Fruit fly (Drosophila melanogaster) whole organism, prepupa: ENCODE measurements around the gene SelG.
A peak's percentile ranks its signal among the peaks of the same experiment; 100 is the strongest.

Source experiments
- Blimp-1 ChIP-seq: fragments of 200-800 bp; sonication (Bioruptor generic); optimal IDR thresholded peaks from 3 replicates; lab custom pipeline; 2017; ENCODE audit warnings: missing biosample characterization, missing genetic modification characterization, mild to moderate bottlenecking, moderate library complexity, missing genetic modification reagents
- CG10631 ChIP-seq: fragments of 200-800 bp; sonication (Bioruptor generic); optimal IDR thresholded peaks from 2 replicates; lab custom pipeline; 2016; ENCODE audit warnings: missing biosample characterization, missing genetic modification characterization
- CG10669 ChIP-seq: fragments of 200-800 bp; sonication (Bioruptor generic); optimal IDR thresholded peaks from 3 replicates; lab custom pipeline; 2018; ENCODE audit warnings: missing biosample characterization, mild to moderate bottlenecking, missing genetic modification characterization, moderate library complexity
- CG11294 ChIP-seq: fragments of 200-800 bp; sonication (Bioruptor generic); IDR thresholded peaks from 2 replicates; pipeline ENCODE4 v1.3.6; 2022; ENCODE audit warnings: missing biosample characterization, missing genetic modification characterization
- CG11762 ChIP-seq: fragments of 200-800 bp; sonication (Bioruptor generic); optimal IDR thresholded peaks from 3 replicates; lab custom pipeline; 2016; ENCODE audit warnings: missing biosample characterization, missing genetic modification characterization; ENCODE audit not compliant: insufficient read depth
- CG15336 ChIP-seq: fragments of 200-800 bp; sonication (Bioruptor generic); IDR thresholded peaks from 2 replicates; pipeline ENCODE4 v1.3.6; 2022; ENCODE audit warnings: missing biosample characterization, missing genetic modification characterization
- CG1621 ChIP-seq: fragments of 200-800 bp; sonication (Bioruptor generic); optimal IDR thresholded peaks from 3 replicates; lab custom pipeline; 2018; ENCODE audit warnings: missing biosample characterization, mild to moderate bottlenecking, missing genetic modification characterization
- CG16779 ChIP-seq: fragments of 200-800 bp; sonication (Bioruptor generic); optimal IDR thresholded peaks from 3 replicates; lab custom pipeline; 2017; ENCODE audit warnings: missing biosample characterization, mild to moderate bottlenecking, missing genetic modification characterization
- CG3032 ChIP-seq: fragments of 200-800 bp; optimal IDR thresholded peaks from 2 replicates; lab custom pipeline; 2019; ENCODE audit warnings: missing biosample characterization, mild to moderate bottlenecking, missing genetic modification characterization, moderate library complexity
- CG31627 ChIP-seq: fragments of 200-800 bp; sonication (Bioruptor generic); optimal IDR thresholded peaks from 3 replicates; lab custom pipeline; 2016; ENCODE audit warnings: missing biosample characterization, missing genetic modification characterization
- CG32006 ChIP-seq: fragments of 200-800 bp; sonication (Bioruptor generic); optimal IDR thresholded peaks from 3 replicates; lab custom pipeline; 2017; ENCODE audit warnings: missing biosample characterization, mild to moderate bottlenecking, missing genetic modification characterization
- CG34406 ChIP-seq: fragments of 200-800 bp; sonication (Bioruptor generic); optimal IDR thresholded peaks from 3 replicates; lab custom pipeline; 2016; ENCODE audit warnings: missing biosample characterization, missing genetic modification characterization
- CG3919 ChIP-seq: fragments of 200-800 bp; sonication (Bioruptor generic); optimal IDR thresholded peaks from 3 replicates; lab custom pipeline; 2016; ENCODE audit warnings: missing biosample characterization, missing genetic modification characterization
- CG4318 ChIP-seq: fragments of 200-800 bp; sonication (Bioruptor generic); optimal IDR thresholded peaks from 3 replicates; lab custom pipeline; 2017; ENCODE audit warnings: missing biosample characterization, mild to moderate bottlenecking, missing genetic modification characterization
- CG6276 ChIP-seq: fragments of 200-800 bp; sonication (Bioruptor generic); optimal IDR thresholded peaks from 2 replicates; lab custom pipeline; 2017; ENCODE audit warnings: missing biosample characterization, mild to moderate bottlenecking, missing genetic modification characterization
- CG6808 ChIP-seq: fragments of 200-800 bp; sonication (Bioruptor generic); optimal IDR thresholded peaks from 3 replicates; lab custom pipeline; 2017; ENCODE audit warnings: missing biosample characterization, missing genetic modification characterization, mild to moderate bottlenecking, moderate library complexity, missing genetic modification reagents
- CG7368 ChIP-seq: fragments of 200-800 bp; sonication (Bioruptor generic); optimal IDR thresholded peaks from 3 replicates; lab custom pipeline; 2016; ENCODE audit warnings: missing biosample characterization, missing genetic modification characterization
- CG8119 ChIP-seq: fragments of 200-800 bp; sonication (Bioruptor generic); IDR thresholded peaks from 3 replicates; pipeline ENCODE4 v1.3.6; 2022; ENCODE audit warnings: missing biosample characterization, missing genetic modification characterization
- CG8319 ChIP-seq: fragments of 200-800 bp; sonication (Bioruptor generic); optimal IDR thresholded peaks from 3 replicates; lab custom pipeline; 2016; ENCODE audit warnings: missing biosample characterization, missing genetic modification characterization
- CG8632 ChIP-seq: fragments of 200-800 bp; sonication (Bioruptor generic); optimal IDR thresholded peaks from 3 replicates; lab custom pipeline; 2016; ENCODE audit warnings: missing biosample characterization, missing genetic modification characterization
- CG9139 ChIP-seq: fragments of 200-800 bp; sonication (Bioruptor generic); optimal IDR thresholded peaks from 3 replicates; lab custom pipeline; 2017; ENCODE audit warnings: missing biosample characterization, mild to moderate bottlenecking, missing genetic modification characterization
- Eip75B ChIP-seq: fragments of 200-800 bp; sonication (Bioruptor generic); optimal IDR thresholded peaks from 3 replicates; lab custom pipeline; 2016; ENCODE audit warnings: missing biosample characterization, missing genetic modification characterization
- Eip93F ChIP-seq: fragments of 200-800 bp; sonication (Bioruptor generic); optimal IDR thresholded peaks from 2 replicates; lab custom pipeline; 2016; ENCODE audit warnings: missing biosample characterization, mild to moderate bottlenecking, missing genetic modification characterization
- Ets21C ChIP-seq: fragments of 200-800 bp; sonication (Bioruptor generic); optimal IDR thresholded peaks from 3 replicates; lab custom pipeline; 2016; ENCODE audit warnings: missing biosample characterization, missing genetic modification characterization
- Ets96B ChIP-seq: fragments of 200-800 bp; optimal IDR thresholded peaks from 2 replicates; lab custom pipeline; 2019; ENCODE audit warnings: missing biosample characterization, mild to moderate bottlenecking, missing genetic modification characterization, moderate library complexity
- Gug ChIP-seq: fragments of 200-800 bp; sonication (Bioruptor generic); IDR thresholded peaks from 2 replicates; pipeline ENCODE4 v1.3.6; 2022; ENCODE audit warnings: missing biosample characterization, missing genetic modification characterization
- Hr38 ChIP-seq: sonication (Bioruptor generic); optimal IDR thresholded peaks from 2 replicates; lab custom pipeline; 2016; ENCODE audit warnings: missing biosample characterization, missing genetic modification characterization
- Hr39 ChIP-seq: fragments of 200-800 bp; sonication (Bioruptor generic); optimal IDR thresholded peaks from 2 replicates; lab custom pipeline; 2016; ENCODE audit warnings: missing biosample characterization, missing genetic modification characterization
- Hr4 ChIP-seq: fragments of 200-800 bp; sonication (Bioruptor generic); optimal IDR thresholded peaks from 3 replicates; lab custom pipeline; 2016; ENCODE audit warnings: missing biosample characterization, missing genetic modification characterization
- Lpt ChIP-seq: fragments of 200-800 bp; sonication (Bioruptor generic); optimal IDR thresholded peaks from 3 replicates; lab custom pipeline; 2016; ENCODE audit warnings: missing biosample characterization, missing genetic modification characterization
- Met ChIP-seq: fragments of 200-800 bp; sonication (Bioruptor generic); optimal IDR thresholded peaks from 3 replicates; lab custom pipeline; 2016; ENCODE audit warnings: missing biosample characterization, missing genetic modification characterization
- OdsH ChIP-seq: fragments of 200-800 bp; sonication (Bioruptor generic); optimal IDR thresholded peaks from 3 replicates; lab custom pipeline; 2016; ENCODE audit warnings: missing biosample characterization, missing genetic modification characterization
- Smox ChIP-seq: fragments of 200-800 bp; sonication (Bioruptor generic); optimal IDR thresholded peaks from 3 replicates; lab custom pipeline; 2016; ENCODE audit warnings: missing biosample characterization, missing genetic modification characterization
- Sox14 ChIP-seq: fragments of 200-800 bp; sonication (Bioruptor generic); optimal IDR thresholded peaks from 3 replicates; lab custom pipeline; 2016; ENCODE audit warnings: missing biosample characterization, missing genetic modification characterization
- Sox15 ChIP-seq: fragments of 200-800 bp; sonication (Bioruptor generic); optimal IDR thresholded peaks from 3 replicates; lab custom pipeline; 2016; ENCODE audit warnings: missing biosample characterization, missing genetic modification characterization
- achi ChIP-seq: fragments of 200-800 bp; sonication (Bioruptor generic); optimal IDR thresholded peaks from 3 replicates; lab custom pipeline; 2016; ENCODE audit warnings: missing biosample characterization, missing genetic modification characterization
- acj6 ChIP-seq: fragments of 200-800 bp; sonication (Bioruptor generic); optimal IDR thresholded peaks from 3 replicates; lab custom pipeline; 2016; ENCODE audit warnings: missing biosample characterization, missing genetic modification characterization
- cyc ChIP-seq: fragments of 200-800 bp; sonication (Bioruptor generic); optimal IDR thresholded peaks from 3 replicates; lab custom pipeline; 2016; ENCODE audit warnings: missing biosample characterization, missing genetic modification characterization
- dac ChIP-seq: fragments of 200-800 bp; sonication (Bioruptor generic); optimal IDR thresholded peaks from 2 replicates; lab custom pipeline; 2017; ENCODE audit warnings: missing biosample characterization, mild to moderate bottlenecking, missing genetic modification characterization
- dsx ChIP-seq: fragments of 200-800 bp; optimal IDR thresholded peaks from 3 replicates; lab custom pipeline; 2019; ENCODE audit warnings: missing biosample characterization, mild to moderate bottlenecking, missing genetic modification characterization, moderate library complexity; ENCODE audit not compliant: poor library complexity, severe bottlenecking
- eg ChIP-seq: fragments of 200-800 bp; sonication (Bioruptor generic); IDR thresholded peaks from 3 replicates; pipeline ENCODE4 v1.3.6; 2022; ENCODE audit warnings: missing biosample characterization, missing genetic modification characterization
- esn ChIP-seq: fragments of 200-800 bp; sonication (Bioruptor generic); optimal IDR thresholded peaks from 2 replicates; lab custom pipeline; 2016; ENCODE audit warnings: missing biosample characterization, mild to moderate bottlenecking, missing genetic modification characterization, moderate library complexity
- fd59A ChIP-seq: fragments of 200-800 bp; sonication (Bioruptor generic); optimal IDR thresholded peaks from 2 replicates; lab custom pipeline; 2017; ENCODE audit warnings: missing biosample characterization, mild to moderate bottlenecking, missing genetic modification characterization, missing genetic modification reagents
- fd85E ChIP-seq: fragments of 200-800 bp; sonication (Bioruptor generic); optimal IDR thresholded peaks from 3 replicates; lab custom pipeline; 2016; ENCODE audit warnings: missing biosample characterization, missing genetic modification characterization
- fkh ChIP-seq: fragments of 200-800 bp; sonication (Bioruptor generic); optimal IDR thresholded peaks from 3 replicates; lab custom pipeline; 2017; ENCODE audit warnings: missing biosample characterization, mild to moderate bottlenecking, missing genetic modification characterization, moderate library complexity
- lz ChIP-seq: fragments of 200-800 bp; sonication (Bioruptor generic); optimal IDR thresholded peaks from 3 replicates; lab custom pipeline; 2016; ENCODE audit warnings: missing biosample characterization, missing genetic modification characterization
- pdm3 ChIP-seq: fragments of 200-800 bp; sonication (Bioruptor generic); optimal IDR thresholded peaks from 3 replicates; lab custom pipeline; 2016; ENCODE audit warnings: missing biosample characterization, missing genetic modification characterization
- salr ChIP-seq, 2 experiments: fragments of 200-800 bp; sonication (Bioruptor generic); optimal IDR thresholded peaks; 3 replicates each; lab custom pipeline; 2016 to 2018; ENCODE audit warnings: missing biosample characterization in 2 of 2, missing genetic modification characterization in 2 of 2, mild to moderate bottlenecking in 1 of 2
- spab ChIP-seq: fragments of 200-800 bp; sonication (Bioruptor generic); optimal IDR thresholded peaks from 2 replicates; lab custom pipeline; 2017; ENCODE audit warnings: missing biosample characterization, mild to moderate bottlenecking, missing genetic modification characterization, missing genetic modification reagents
- ss ChIP-seq, 2 experiments: fragments of 200-800 bp; sonication (Bioruptor generic); optimal IDR thresholded peaks; 2 replicates in 1 of 2; 3 replicates in 1 of 2; lab custom pipeline; 2017 to 2018; ENCODE audit warnings: mild to moderate bottlenecking in 2 of 2, missing biosample characterization in 2 of 2, missing genetic modification characterization in 2 of 2, moderate library complexity in 1 of 2
- svp ChIP-seq: fragments of 200-800 bp; sonication (Bioruptor generic); peaks from one replicate; lab custom pipeline; 2016; ENCODE audit warnings: missing biosample characterization, missing genetic modification characterization
- topi ChIP-seq: fragments of 200-800 bp; sonication (Bioruptor generic); optimal IDR thresholded peaks from 3 replicates; lab custom pipeline; 2016; ENCODE audit warnings: missing biosample characterization, missing genetic modification characterization
- vri ChIP-seq: fragments of 200-800 bp; sonication (Bioruptor generic); optimal IDR thresholded peaks from 3 replicates; lab custom pipeline; 2016; ENCODE audit warnings: missing biosample characterization, mild to moderate bottlenecking, missing genetic modification characterization

SelG gene

dm6 chrX:11886976-11887375, at the start of gene SelG, which contains the start of gene CG10353:
Gene SelG, plus strand, starts transcription at chrX:11887284.
Gene CG10353, minus strand, starts transcription at chrX:11887162.
- no peak for TF ChIP-seq CG6808 (GFP tag; lab: Kevin White, UChicago)
- peak; percentile 50 for TF ChIP-seq fkh (GFP tag; lab: Kevin White, UChicago)
- TF ChIP-seq vri (GFP tag; lab: Kevin White, UChicago), result no peak
- TF ChIP-seq CG11762, result no peak
- no peak for TF ChIP-seq Gug
- TF ChIP-seq salr (GFP tag; optimal IDR thresholded peaks at IDR 0.05; lab: Kevin White, UChicago), result no peak
- TF ChIP-seq Met (GFP tag; lab: Kevin White, UChicago), result peak; percentile 27
- no peak for TF ChIP-seq CG7368 (GFP tag; lab: Kevin White, UChicago)
- TF ChIP-seq CG34406 (GFP tag; lab: Kevin White, UChicago), result no peak
- TF ChIP-seq Eip93F (GFP tag; lab: Kevin White, UChicago), result no peak
- no peak for TF ChIP-seq CG10631 (GFP tag; lab: Kevin White, UChicago)
- no peak for TF ChIP-seq CG4318 (GFP tag; lab: Kevin White, UChicago)
- TF ChIP-seq CG6276 (GFP tag; lab: Kevin White, UChicago), result no peak
- peak in 1 of 2 experiments; percentile 6 for TF ChIP-seq ss (GFP tag; optimal IDR thresholded peaks at IDR 0.05; lab: Kevin White, UChicago)
- TF ChIP-seq CG32006 (GFP tag; lab: Kevin White, UChicago), result no peak
- no peak for TF ChIP-seq CG8119 (GFP tag; lab: Robert Waterston, UW)
- TF ChIP-seq eg (GFP tag; lab: Robert Waterston, UW), result no peak
- no peak for TF ChIP-seq Lpt
- TF ChIP-seq CG9139 (GFP tag; lab: Kevin White, UChicago), result no peak
- TF ChIP-seq CG31627 (GFP tag; lab: Kevin White, UChicago), result peak; percentile 31
- peak; percentile 28 for TF ChIP-seq Sox14 (GFP tag; lab: Kevin White, UChicago)
- no peak for TF ChIP-seq CG15336
- TF ChIP-seq Ets21C (GFP tag; lab: Kevin White, UChicago), result peak; percentile 25
- no peak for TF ChIP-seq CG10669 (GFP tag; lab: Kevin White, UChicago)
- TF ChIP-seq esn (GFP tag; lab: Kevin White, UChicago), result peak; percentile 50
- no peak for TF ChIP-seq Smox (GFP tag; lab: Kevin White, UChicago)
- TF ChIP-seq fd85E (GFP tag; lab: Kevin White, UChicago), result no peak
- no peak for TF ChIP-seq Hr4 (GFP tag; lab: Kevin White, UChicago)
- TF ChIP-seq spab (GFP tag; lab: Kevin White, UChicago), result no peak
- TF ChIP-seq OdsH (GFP tag; lab: Kevin White, UChicago), result no peak
- no peak for TF ChIP-seq achi (GFP tag; lab: Kevin White, UChicago)
- no peak for TF ChIP-seq fd59A (GFP tag; lab: Kevin White, UChicago)
- no peak for TF ChIP-seq dac (GFP tag; lab: Kevin White, UChicago)
- no peak for TF ChIP-seq Sox15 (GFP tag; lab: Kevin White, UChicago)
- TF ChIP-seq topi (GFP tag; lab: Kevin White, UChicago), result peak; percentile 37
- TF ChIP-seq CG11294, result no peak
- TF ChIP-seq lz (GFP tag; lab: Kevin White, UChicago), result peak; percentile 31
- TF ChIP-seq Hr38 (GFP tag; lab: Kevin White, UChicago), result no peak
- TF ChIP-seq Blimp-1 (GFP tag; lab: Kevin White, UChicago), result no peak
- TF ChIP-seq CG8632, result no peak
- TF ChIP-seq dsx (GFP tag; lab: Kevin White, UChicago), result no peak
- TF ChIP-seq acj6 (GFP tag; lab: Kevin White, UChicago), result no peak
- TF ChIP-seq Ets96B, result no peak
- no peak for TF ChIP-seq CG16779 (tag; lab: Kevin White, UChicago)
- peak; percentile 40 for TF ChIP-seq cyc (GFP tag; lab: Kevin White, UChicago)
- TF ChIP-seq CG3032 (tag; lab: Kevin White, UChicago), result no peak
- peak; percentile 34 for TF ChIP-seq CG3919
- peak; percentile 71 for TF ChIP-seq CG1621 (tag; lab: Kevin White, UChicago)
- peak; percentile 25 for TF ChIP-seq Hr39 (GFP tag; lab: Kevin White, UChicago)
- TF ChIP-seq CG8319 (GFP tag; lab: Kevin White, UChicago), result no peak
- TF ChIP-seq svp, result peak; percentile 67
- TF ChIP-seq pdm3 (GFP tag; lab: Kevin White, UChicago), result no peak
- TF ChIP-seq Eip75B, result peak; percentile 29
